Worm (Caenorhabditis elegans) whole organism, mixed stage, embryonic: ENCODE results near the gene phat-8.

ENCODE experiments used
- M03D4.4 ChIP-seq: sonication (generic microtip); optimal IDR thresholded peaks from 2 replicates; lab custom pipeline; 2017; ENCODE audit warnings: mild to moderate bottlenecking, missing genetic modification characterization, missing compliant biosample characterization
- bed-3 ChIP-seq: fragments of 200-800 bp; sonication (Bioruptor generic); optimal IDR thresholded peaks from 3 replicates; lab custom pipeline; 2018; ENCODE audit warnings: mild to moderate bottlenecking, missing genetic modification characterization, moderate library complexity, missing compliant biosample characterization
- blmp-1 ChIP-seq: fragments of 150-350 bp; optimal IDR thresholded peaks from 2 replicates; lab custom pipeline; 2014; ENCODE audit warnings: missing biosample characterization, missing genetic modification characterization
- ceh-39 ChIP-seq: fragments of 150-350 bp; optimal IDR thresholded peaks from 2 replicates; lab custom pipeline; 2014; ENCODE audit warnings: missing biosample characterization, missing genetic modification characterization
- ceh-43 ChIP-seq: fragments of 200-800 bp; sonication (Bioruptor generic); optimal IDR thresholded peaks from 2 replicates; lab custom pipeline; 2018; ENCODE audit warnings: mild to moderate bottlenecking, missing genetic modification characterization, moderate library complexity, missing compliant biosample characterization
- ceh-83 ChIP-seq: fragments of 200-800 bp; sonication (Bioruptor generic); optimal IDR thresholded peaks from 2 replicates; lab custom pipeline; 2018; ENCODE audit warnings: mild to moderate bottlenecking, missing genetic modification characterization, missing compliant biosample characterization
- ces-1 ChIP-seq: fragments of 150-350 bp; optimal IDR thresholded peaks from 2 replicates; lab custom pipeline; 2014; ENCODE audit warnings: missing biosample characterization, missing genetic modification reagents, missing genetic modification characterization
- cnd-1 ChIP-seq: fragments of 200-800 bp; sonication (Bioruptor generic); optimal IDR thresholded peaks from 2 replicates; lab custom pipeline; 2018; ENCODE audit warnings: mild to moderate bottlenecking, missing genetic modification characterization, missing compliant biosample characterization
- drap-1 ChIP-seq: fragments of 200-800 bp; sonication (Bioruptor generic); optimal IDR thresholded peaks from 3 replicates; lab custom pipeline; 2018; ENCODE audit warnings: mild to moderate bottlenecking, missing genetic modification characterization, missing compliant biosample characterization
- elt-1 ChIP-seq: sonication (generic microtip); optimal IDR thresholded peaks from 2 replicates; lab custom pipeline; 2017; ENCODE audit warnings: missing genetic modification characterization, mild to moderate bottlenecking, missing compliant biosample characterization, antibody characterized with exemption, moderate library complexity, borderline replicate concordance; ENCODE audit not compliant: insufficient read depth
- elt-3 ChIP-seq: fragments of 150-350 bp; optimal IDR thresholded peaks from 2 replicates; lab custom pipeline; 2014; ENCODE audit warnings: missing biosample characterization, missing genetic modification characterization
- flh-1 ChIP-seq: fragments of 200-800 bp; sonication (Bioruptor generic); optimal IDR thresholded peaks from 2 replicates; lab custom pipeline; 2018; ENCODE audit warnings: mild to moderate bottlenecking, missing genetic modification characterization, moderate library complexity, missing compliant biosample characterization
- ham-2 ChIP-seq: fragments of 200-800 bp; sonication (Bioruptor generic); optimal IDR thresholded peaks from 2 replicates; lab custom pipeline; 2018; ENCODE audit warnings: mild to moderate bottlenecking, missing genetic modification characterization, missing compliant biosample characterization
- hlh-1 ChIP-seq: fragments of 150-350 bp; optimal IDR thresholded peaks from 2 replicates; lab custom pipeline; 2014; ENCODE audit warnings: missing biosample characterization, missing genetic modification reagents, missing genetic modification characterization
- lin-13 ChIP-seq: fragments of 150-350 bp; optimal IDR thresholded peaks from 2 replicates; lab custom pipeline; 2014; ENCODE audit warnings: missing biosample characterization, missing genetic modification characterization
- lin-32 ChIP-seq: fragments of 200-800 bp; sonication (Bioruptor generic); optimal IDR thresholded peaks from 2 replicates; lab custom pipeline; 2018; ENCODE audit warnings: mild to moderate bottlenecking, missing genetic modification characterization, missing compliant biosample characterization
- lsy-2 ChIP-seq: fragments of 150-350 bp; optimal IDR thresholded peaks from 2 replicates; lab custom pipeline; 2014; ENCODE audit warnings: missing biosample characterization, missing genetic modification characterization
- mab-5 ChIP-seq: fragments of 150-350 bp; optimal IDR thresholded peaks from 2 replicates; lab custom pipeline; 2014; ENCODE audit warnings: missing biosample characterization, missing genetic modification characterization
- mep-1 ChIP-seq: fragments of 150-350 bp; optimal IDR thresholded peaks from 2 replicates; lab custom pipeline; 2017; ENCODE audit warnings: missing biosample characterization, missing genetic modification reagents, missing genetic modification characterization, inconsistent platforms
- mls-2 ChIP-seq: sonication (generic microtip); optimal IDR thresholded peaks from 2 replicates; lab custom pipeline; 2016; ENCODE audit warnings: mild to moderate bottlenecking, missing genetic modification characterization, moderate library complexity, missing compliant biosample characterization
- nhr-12 ChIP-seq: fragments of 150-350 bp; optimal IDR thresholded peaks from 2 replicates; lab custom pipeline; 2014; ENCODE audit warnings: missing biosample characterization, missing genetic modification characterization
- nhr-2 ChIP-seq: fragments of 150-350 bp; optimal IDR thresholded peaks from 2 replicates; lab custom pipeline; 2014; ENCODE audit warnings: missing biosample characterization, missing genetic modification characterization
- nhr-237 ChIP-seq: fragments of 150-350 bp; optimal IDR thresholded peaks from 2 replicates; lab custom pipeline; 2014; ENCODE audit warnings: missing biosample characterization, missing genetic modification characterization
- nhr-28 ChIP-seq: fragments of 150-350 bp; optimal IDR thresholded peaks from 2 replicates; lab custom pipeline; 2014; ENCODE audit warnings: missing biosample characterization, missing genetic modification characterization
- nhr-76 ChIP-seq: sonication (generic microtip); optimal IDR thresholded peaks from 2 replicates; lab custom pipeline; 2017; ENCODE audit warnings: missing biosample characterization, missing genetic modification characterization
- pha-4 ChIP-seq: fragments of 150-350 bp; optimal IDR thresholded peaks from 2 replicates; lab custom pipeline; 2018; ENCODE audit warnings: missing biosample characterization, missing genetic modification reagents, missing genetic modification characterization
- sem-2 ChIP-seq: fragments of 200-800 bp; sonication (Bioruptor generic); optimal IDR thresholded peaks from 2 replicates; lab custom pipeline; 2018; ENCODE audit warnings: mild to moderate bottlenecking, missing genetic modification characterization, missing compliant biosample characterization
- snpc-4 ChIP-seq: fragments of 150-350 bp; optimal IDR thresholded peaks from 2 replicates; lab custom pipeline; 2014; ENCODE audit warnings: missing biosample characterization, missing genetic modification characterization
- sptf-1 ChIP-seq: sonication (generic microtip); optimal IDR thresholded peaks from 2 replicates; lab custom pipeline; 2017; ENCODE audit warnings: mild to moderate bottlenecking, missing genetic modification characterization, moderate library complexity, missing compliant biosample characterization
- tbx-8 ChIP-seq: fragments of 200-800 bp; sonication (Bioruptor generic); optimal IDR thresholded peaks from 2 replicates; lab custom pipeline; 2018; ENCODE audit warnings: mild to moderate bottlenecking, missing genetic modification characterization, moderate library complexity, missing compliant biosample characterization
- unc-120 ChIP-seq: sonication (generic microtip); optimal IDR thresholded peaks from 2 replicates; lab custom pipeline; 2017; ENCODE audit warnings: missing genetic modification characterization, missing compliant biosample characterization; ENCODE audit not compliant: poor library complexity, severe bottlenecking
- unc-39 ChIP-seq: fragments of 150-350 bp; optimal IDR thresholded peaks from 2 replicates; lab custom pipeline; 2014; ENCODE audit warnings: missing biosample characterization, missing genetic modification characterization
- unc-62 ChIP-seq: fragments of 150-350 bp; optimal IDR thresholded peaks from 2 replicates; lab custom pipeline; 2014; ENCODE audit warnings: missing biosample characterization, missing genetic modification reagents, missing genetic modification characterization
- zip-8 ChIP-seq: fragments of 150-350 bp; optimal IDR thresholded peaks from 2 replicates; lab custom pipeline; 2014; ENCODE audit warnings: missing biosample characterization, missing genetic modification characterization
- ztf-11 ChIP-seq: fragments of 150-350 bp; optimal IDR thresholded peaks from 2 replicates; lab custom pipeline; 2014; ENCODE audit warnings: missing biosample characterization, missing genetic modification characterization

phat-8 gene

DNA sequence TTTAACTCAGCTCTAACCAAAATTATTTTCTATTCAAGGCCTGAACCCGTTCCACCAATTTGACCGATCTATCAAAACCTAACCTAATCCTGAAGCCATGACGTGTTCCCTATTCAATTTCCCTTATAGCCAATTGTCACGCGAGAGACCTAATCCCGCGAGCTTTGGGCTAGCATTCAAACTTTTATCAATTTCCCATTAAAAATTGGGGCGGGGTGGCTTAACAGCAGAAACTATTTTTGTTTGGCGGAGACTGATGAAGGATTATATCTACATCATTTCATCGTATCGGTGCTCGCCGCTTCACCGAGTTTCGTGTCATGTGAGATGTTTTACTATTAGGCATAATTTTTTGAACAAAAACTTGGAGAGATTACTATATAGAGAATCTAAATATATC lies 17.2 kb downstream of the phat-8 start:
- TF ChIP-seq sem-2, result no peak
- no peak for TF ChIP-seq ham-2 (GFP tag; lab: Kevin White, UChicago)
- no peak for TF ChIP-seq mls-2 (tag; lab: Kevin White, UChicago)
- TF ChIP-seq ceh-39 (tag; lab: Kevin White, UChicago), result no peak

DNA sequence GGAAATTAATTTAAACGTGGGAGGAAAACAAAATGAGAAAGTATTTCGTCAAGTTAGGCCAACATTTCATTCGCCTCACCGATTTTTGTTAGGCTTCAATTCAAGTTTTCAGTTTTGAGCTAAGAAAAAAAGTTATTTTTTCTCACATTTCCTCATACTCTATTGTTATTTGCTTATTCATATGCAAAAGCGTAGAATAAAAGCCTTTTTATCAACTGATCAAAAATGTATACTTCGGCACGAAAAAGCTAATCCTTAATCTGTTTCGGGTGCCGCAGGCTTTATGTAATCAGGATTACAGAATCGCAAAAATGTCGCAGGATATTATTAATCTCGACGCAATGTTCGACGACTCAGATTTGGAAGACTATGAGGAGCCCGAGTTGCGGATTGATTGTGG lies 18.3 kb downstream of the phat-8 start, which contains the start of gene T21B4.15:
Gene T21B4.15, plus strand, starts transcription at position 301 of the 400 bp plus-strand sequence.
- TF ChIP-seq ztf-11, result no peak
- no peak for TF ChIP-seq ceh-43 (GFP tag; lab: Kevin White, UChicago)
- TF ChIP-seq ces-1 (GFP tag; lab: Kevin White, UChicago), result no peak
- TF ChIP-seq elt-1 (tag; lab: Kevin White, UChicago), result no peak
- TF ChIP-seq drap-1 (GFP tag; lab: Kevin White, UChicago), result no peak
- TF ChIP-seq ham-2 (GFP tag; lab: Kevin White, UChicago), result no peak
- no peak for TF ChIP-seq pha-4 (tag; lab: Kevin White, UChicago)
- no peak for TF ChIP-seq nhr-76 (tag; lab: Kevin White, UChicago)
- TF ChIP-seq sptf-1 (tag; lab: Kevin White, UChicago), result no peak
- TF ChIP-seq ceh-83 (GFP tag; lab: Kevin White, UChicago), result no peak
- no peak for TF ChIP-seq blmp-1
- TF ChIP-seq flh-1 (GFP tag; lab: Kevin White, UChicago), result no peak
- TF ChIP-seq ceh-39 (tag; lab: Kevin White, UChicago), result no peak
- TF ChIP-seq unc-39, result no peak
- TF ChIP-seq nhr-12, result no peak
- no peak for TF ChIP-seq mab-5

DNA sequence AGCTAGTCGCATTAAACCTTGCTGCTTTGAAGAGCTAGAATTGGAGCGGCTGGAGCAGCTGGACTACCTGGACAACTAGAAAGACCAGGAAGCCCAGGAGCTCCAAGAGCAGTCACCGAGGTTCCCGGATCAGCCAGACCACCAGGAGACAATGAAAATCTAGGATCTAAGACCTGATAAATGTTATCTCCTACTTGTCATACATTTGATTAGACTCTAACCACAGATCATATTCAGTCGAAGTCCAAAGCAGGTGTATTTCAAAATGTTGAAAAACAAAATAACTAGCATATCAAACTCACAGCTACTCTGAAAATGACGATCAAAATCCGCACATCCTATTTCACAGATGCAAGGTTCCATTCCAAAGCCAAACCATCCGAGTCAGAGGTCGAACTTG lies 20.3 kb downstream of the phat-8 start, which contains the start of gene srz-6:
Gene srz-6, plus strand, starts transcription at position 301 of the 400 bp plus-strand sequence.
- no peak for TF ChIP-seq nhr-2 (tag; lab: Kevin White, UChicago)
- no peak for TF ChIP-seq M03D4.4 (tag; lab: Kevin White, UChicago)
- TF ChIP-seq mls-2 (tag; lab: Kevin White, UChicago), result no peak
- no peak for TF ChIP-seq nhr-76 (tag; lab: Kevin White, UChicago)

DNA sequence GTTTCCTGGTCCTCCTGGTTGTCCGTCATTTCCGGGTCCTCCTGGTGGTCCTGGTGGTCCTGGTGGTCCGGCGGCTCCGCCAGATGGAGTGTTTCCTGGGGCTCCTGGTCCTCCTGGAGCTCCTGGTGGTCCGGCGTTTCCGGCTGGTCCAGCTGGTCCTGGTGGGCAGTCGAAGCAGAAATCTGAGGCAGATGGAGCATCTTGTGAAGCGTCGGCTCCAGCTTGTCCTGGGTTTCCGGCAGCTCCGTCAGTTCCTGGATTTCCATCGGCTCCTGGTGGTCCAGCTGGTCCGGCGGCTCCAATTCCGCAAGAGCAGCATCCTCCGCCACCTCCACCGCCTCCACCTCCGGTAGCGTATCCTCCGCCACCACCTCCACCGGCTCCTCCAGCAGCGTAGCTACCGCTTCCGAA lies 22.5 kb downstream of the phat-8 start:
- no peak for TF ChIP-seq unc-120 (tag; lab: Kevin White, UChicago)
- TF ChIP-seq, all 35 proteins: peak for 0

DNA sequence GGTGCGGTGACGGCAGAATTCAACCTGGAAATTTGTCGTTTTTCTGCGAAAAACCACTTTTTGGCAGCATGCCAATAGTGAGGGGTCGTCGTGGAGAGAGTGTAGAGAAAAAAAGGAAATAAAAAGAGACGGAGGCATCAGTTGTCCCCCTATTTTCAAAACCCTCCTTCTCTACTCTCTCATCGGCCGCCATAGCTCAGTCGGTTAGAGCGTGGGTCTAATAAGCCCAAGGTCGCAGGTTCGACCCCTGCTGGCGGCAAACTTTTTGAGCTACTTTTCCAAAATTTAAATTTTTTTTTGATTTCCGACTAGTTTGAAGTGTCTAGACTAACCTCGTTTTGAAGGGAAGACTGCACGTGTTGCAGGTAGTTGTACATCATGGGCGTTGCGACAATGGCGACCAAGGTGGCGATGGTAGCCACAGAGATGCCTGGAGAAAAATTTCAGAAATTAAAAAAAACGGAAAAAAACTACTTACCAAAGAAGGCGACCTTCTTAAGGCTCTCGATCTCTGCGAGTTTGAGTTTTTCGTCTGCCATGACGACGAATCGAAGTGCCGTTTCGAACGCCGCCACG lies 23.0 kb downstream of the phat-8 start, which contains the start of gene col-85:
Gene col-85, minus strand, starts transcription at position 540 of the 576 bp plus-strand sequence.
- TF ChIP-seq nhr-28 (peak; percentile 72), ham-2 (GFP tag; lab: Kevin White, UChicago) (peak; percentile 94), blmp-1 (no peak), unc-120 (tag; lab: Kevin White, UChicago) (peak; percentile 94), nhr-12 (peak; percentile 38), mab-5 (peak; percentile 49), cnd-1 (tag; lab: Kevin White, UChicago) (peak; percentile 89), ces-1 (GFP tag; lab: Kevin White, UChicago) (peak; percentile 47), nhr-237 (tag; lab: Kevin White, UChicago) (peak; percentile 45), pha-4 (tag; lab: Kevin White, UChicago) (peak; percentile 18), ceh-83 (GFP tag; lab: Kevin White, UChicago) (peak; percentile 96), lsy-2 (tag; lab: Kevin White, UChicago) (peak; percentile 48), snpc-4 (no peak), elt-3 (tag; lab: Kevin White, UChicago) (peak; percentile 4), unc-39 (peak; percentile 50), sptf-1 (tag; lab: Kevin White, UChicago) (peak; percentile 97), flh-1 (GFP tag; lab: Kevin White, UChicago) (peak; percentile 92), sem-2 (peak; percentile 86), nhr-2 (tag; lab: Kevin White, UChicago) (no peak), ceh-43 (GFP tag; lab: Kevin White, UChicago) (peak; percentile 94), zip-8 (tag; lab: Kevin White, UChicago) (no peak), ceh-39 (tag; lab: Kevin White, UChicago) (peak; percentile 1), mls-2 (tag; lab: Kevin White, UChicago) (peak; percentile 98), unc-62 (GFP tag; lab: Kevin White, UChicago) (peak; percentile 23), tbx-8 (peak; percentile 91), nhr-76 (tag; lab: Kevin White, UChicago) (no peak), mep-1 (tag; lab: Kevin White, UChicago) (peak; percentile 58), lin-32 (peak; percentile 91), M03D4.4 (tag; lab: Kevin White, UChicago) (peak; percentile 95), lin-13 (peak; percentile 15), hlh-1 (no peak), bed-3 (GFP tag; lab: Kevin White, UChicago) (peak; percentile 94), elt-1 (tag; lab: Kevin White, UChicago) (peak; percentile 10), ztf-11 (peak; percentile 40), drap-1 (GFP tag; lab: Kevin White, UChicago) (peak; percentile 94)
